Worm (Caenorhabditis elegans) whole organism, L1 larva: ENCODE results near the gene Y4C6B.3.

Experiments used
- C16A3.4 ChIP-seq: fragments of 150-350 bp; optimal IDR thresholded peaks from 2 replicates; lab custom pipeline; 2014; ENCODE audit warnings: missing biosample characterization, missing genetic modification characterization
- F16B12.6 ChIP-seq: fragments of 150-350 bp; optimal IDR thresholded peaks from 2 replicates; lab custom pipeline; 2014; ENCODE audit warnings: missing biosample characterization, missing genetic modification characterization
- aha-1 ChIP-seq: fragments of 150-350 bp; optimal IDR thresholded peaks from 2 replicates; lab custom pipeline; 2014; ENCODE audit warnings: missing biosample characterization, missing genetic modification characterization
- aly-2 ChIP-seq: fragments of 150-350 bp; optimal IDR thresholded peaks from 2 replicates; lab custom pipeline; 2014; ENCODE audit warnings: missing biosample characterization, missing genetic modification characterization
- ama-1 ChIP-seq: fragments of 150-350 bp; optimal IDR thresholded peaks from 2 replicates; lab custom pipeline; 2014
- blmp-1 ChIP-seq: fragments of 150-350 bp; optimal IDR thresholded peaks from 2 replicates; lab custom pipeline; 2014; ENCODE audit warnings: missing biosample characterization, missing genetic modification characterization
- ceh-63 ChIP-seq: fragments of 200-800 bp; sonication (Bioruptor generic); optimal IDR thresholded peaks from 2 replicates; lab custom pipeline; 2018; ENCODE audit warnings: mild to moderate bottlenecking, missing genetic modification characterization, missing compliant biosample characterization
- ceh-8 ChIP-seq: fragments of 200-800 bp; sonication (Bioruptor generic); optimal IDR thresholded peaks from 2 replicates; lab custom pipeline; 2018; ENCODE audit warnings: mild to moderate bottlenecking, missing genetic modification characterization, moderate library complexity, missing compliant biosample characterization
- ceh-82 ChIP-seq, 3 experiments: fragments of 150-350 bp in 1 of 3; sonication (generic microtip) in 2 of 3; optimal IDR thresholded peaks; 2 replicates each; lab custom pipeline; 2014 to 2017; ENCODE audit warnings: missing biosample characterization in 3 of 3, missing genetic modification characterization in 3 of 3
- ceh-88 ChIP-seq: fragments of 200-800 bp; sonication (Bioruptor generic); IDR thresholded peaks from 2 replicates; pipeline ENCODE4 v1.3.6; 2022; ENCODE audit warnings: missing genetic modification characterization, missing compliant biosample characterization
- ceh-90 ChIP-seq: sonication (generic microtip); optimal IDR thresholded peaks from 2 replicates; lab custom pipeline; 2016; ENCODE audit warnings: missing genetic modification characterization, missing compliant biosample characterization
- ces-1 ChIP-seq: fragments of 150-350 bp; optimal IDR thresholded peaks from 2 replicates; lab custom pipeline; 2014; ENCODE audit warnings: missing biosample characterization, missing genetic modification reagents, missing genetic modification characterization
- dpl-1 ChIP-seq, 3 experiments: fragments of 150-350 bp in 2 of 3; sonication (generic microtip) in 1 of 3; optimal IDR thresholded peaks; 2 replicates each; lab custom pipeline; 2014 to 2017; ENCODE audit warnings: missing biosample characterization in 3 of 3, missing genetic modification characterization in 3 of 3, missing genetic modification reagents in 3 of 3
- dsc-1 ChIP-seq: sonication (generic microtip); optimal IDR thresholded peaks from 2 replicates; lab custom pipeline; 2016; ENCODE audit warnings: mild to moderate bottlenecking, missing genetic modification characterization, missing compliant biosample characterization
- efl-3 ChIP-seq: fragments of 200-800 bp; sonication (Bioruptor generic); optimal IDR thresholded peaks from 2 replicates; lab custom pipeline; 2018; ENCODE audit warnings: mild to moderate bottlenecking, missing genetic modification characterization, missing compliant biosample characterization
- egl-13 ChIP-seq: sonication (generic microtip); optimal IDR thresholded peaks from 2 replicates; lab custom pipeline; 2016; ENCODE audit warnings: missing genotype, missing genetic modification reagents, missing genetic modification characterization, missing compliant biosample characterization
- elt-3 ChIP-seq, 6 experiments: fragments of 150-350 bp in 1 of 6; sonication (generic microtip); optimal IDR thresholded peaks; 2 replicates each; lab custom pipeline; 2017 to 2018; ENCODE audit warnings: missing biosample characterization in 6 of 6, missing genetic modification characterization in 6 of 6, inconsistent platforms in 1 of 6
- ets-5 ChIP-seq: fragments of 200-800 bp; sonication (Bioruptor generic); IDR thresholded peaks from 2 replicates; pipeline ENCODE4 v1.3.6; 2022; ENCODE audit warnings: missing genetic modification characterization, missing compliant biosample characterization
- fkh-4 ChIP-seq: sonication (generic microtip); optimal IDR thresholded peaks from 2 replicates; lab custom pipeline; 2016; ENCODE audit warnings: missing compliant biosample characterization, missing genetic modification characterization, borderline replicate concordance
- fos-1 ChIP-seq: fragments of 150-350 bp; optimal IDR thresholded peaks from 2 replicates; lab custom pipeline; 2014; ENCODE audit warnings: missing biosample characterization, missing genetic modification characterization
- grh-1 ChIP-seq: fragments of 200-800 bp; sonication (Bioruptor generic); IDR thresholded peaks from 2 replicates; pipeline ENCODE4 v1.3.6; 2022; ENCODE audit warnings: missing genetic modification reagents, missing genetic modification characterization, missing compliant biosample characterization
- hpl-2 ChIP-seq: fragments of 150-350 bp; optimal IDR thresholded peaks from 2 replicates; lab custom pipeline; 2014; ENCODE audit warnings: missing biosample characterization, missing genetic modification reagents, missing genetic modification characterization
- isw-1 ChIP-seq: fragments of 200-800 bp; sonication (Bioruptor generic); IDR thresholded peaks from 2 replicates; pipeline ENCODE4 v1.3.6; 2022; ENCODE audit warnings: missing genetic modification characterization, missing compliant biosample characterization
- lin-14 ChIP-seq: fragments of 200-800 bp; sonication (Bioruptor generic); optimal IDR thresholded peaks from 2 replicates; lab custom pipeline; 2018; ENCODE audit warnings: mild to moderate bottlenecking, missing genetic modification characterization, moderate library complexity, missing compliant biosample characterization
- lin-39 ChIP-seq: fragments of 150-350 bp; optimal IDR thresholded peaks from 2 replicates; lab custom pipeline; 2014; ENCODE audit warnings: missing biosample characterization, missing genetic modification reagents, missing genetic modification characterization
- lir-3 ChIP-seq: sonication (generic microtip); optimal IDR thresholded peaks from 2 replicates; lab custom pipeline; 2016; ENCODE audit warnings: mild to moderate bottlenecking, missing genetic modification characterization, moderate library complexity, missing compliant biosample characterization; ENCODE audit not compliant: poor library complexity
- lsy-2 ChIP-seq, 2 experiments: fragments of 150-350 bp; optimal IDR thresholded peaks; 2 replicates each; lab custom pipeline; 2014; ENCODE audit warnings: missing biosample characterization in 2 of 2, missing genetic modification characterization in 2 of 2
- nhr-237 ChIP-seq: fragments of 150-350 bp; optimal IDR thresholded peaks from 2 replicates; lab custom pipeline; 2014; ENCODE audit warnings: missing biosample characterization, missing genetic modification characterization
- nhr-28 ChIP-seq: fragments of 150-350 bp; optimal IDR thresholded peaks from 2 replicates; lab custom pipeline; 2014; ENCODE audit warnings: missing biosample characterization, missing genetic modification characterization
- nhr-47 ChIP-seq: sonication (generic microtip); optimal IDR thresholded peaks from 2 replicates; lab custom pipeline; 2016; ENCODE audit warnings: mild to moderate bottlenecking, missing genetic modification characterization, moderate library complexity, missing compliant biosample characterization
- nhr-71 ChIP-seq: sonication (generic microtip); optimal IDR thresholded peaks from 2 replicates; lab custom pipeline; 2016; ENCODE audit warnings: mild to moderate bottlenecking, missing genetic modification characterization, moderate library complexity, missing compliant biosample characterization
- nhr-76 ChIP-seq: sonication (generic microtip); optimal IDR thresholded peaks from 2 replicates; lab custom pipeline; 2017; ENCODE audit warnings: missing biosample characterization, missing genetic modification characterization
- nhr-84 ChIP-seq: sonication (generic microtip); optimal IDR thresholded peaks from 2 replicates; lab custom pipeline; 2017; ENCODE audit warnings: missing biosample characterization, missing genetic modification characterization
- nhr-85 ChIP-seq: sonication (generic microtip); peaks from one replicate; lab custom pipeline; 2016; ENCODE audit warnings: missing genetic modification characterization, inconsistent platforms, missing compliant biosample characterization
- nhr-90 ChIP-seq: sonication (generic microtip); optimal IDR thresholded peaks from 2 replicates; lab custom pipeline; 2016; ENCODE audit warnings: mild to moderate bottlenecking, missing genetic modification characterization, missing compliant biosample characterization; ENCODE audit not compliant: poor library complexity
- pqm-1 ChIP-seq: sonication (generic microtip); optimal IDR thresholded peaks from 3 replicates; lab custom pipeline; 2017; ENCODE audit warnings: missing biosample characterization, missing genetic modification characterization
- rnt-1 ChIP-seq: sonication (generic microtip); optimal IDR thresholded peaks from 2 replicates; lab custom pipeline; 2016; ENCODE audit warnings: mild to moderate bottlenecking, missing genetic modification characterization, moderate library complexity, missing compliant biosample characterization
- snpc-4 ChIP-seq: fragments of 150-350 bp; optimal IDR thresholded peaks from 2 replicates; lab custom pipeline; 2014; ENCODE audit warnings: missing biosample characterization, missing genetic modification characterization
- sox-4 ChIP-seq: sonication (generic microtip); optimal IDR thresholded peaks from 2 replicates; lab custom pipeline; 2016; ENCODE audit warnings: missing genetic modification characterization, missing compliant biosample characterization
- sptf-1 ChIP-seq: fragments of 150-350 bp; optimal IDR thresholded peaks from 2 replicates; lab custom pipeline; 2014; ENCODE audit warnings: missing biosample characterization, missing genetic modification characterization
- tlp-1 ChIP-seq: fragments of 150-350 bp; optimal IDR thresholded peaks from 2 replicates; lab custom pipeline; 2014; ENCODE audit warnings: missing biosample characterization, missing genetic modification characterization
- unc-130 ChIP-seq: fragments of 150-350 bp; optimal IDR thresholded peaks from 2 replicates; lab custom pipeline; 2017; ENCODE audit warnings: missing biosample characterization, missing genetic modification characterization, inconsistent platforms
- unc-62 ChIP-seq: fragments of 150-350 bp; optimal IDR thresholded peaks from 2 replicates; lab custom pipeline; 2014; ENCODE audit warnings: missing biosample characterization, missing genetic modification reagents, missing genetic modification characterization
- ztf-11 ChIP-seq, 2 experiments: sonication (generic microtip); optimal IDR thresholded peaks; 2 replicates each; lab custom pipeline; 2016 to 2017; ENCODE audit warnings: missing genetic modification characterization in 2 of 2, missing biosample characterization in 1 of 2, missing compliant biosample characterization in 1 of 2

Y4C6B.3 gene

ce11 chrIV:5337649-5338048 is 5.4 kb downstream of the Y4C6B.3 start (continued):
- TF ChIP-seq nhr-84 (tag; lab: Kevin White, UChicago) (no peak), ztf-11 (tag; optimal IDR thresholded peaks at IDR 0.05; lab: Kevin White, UChicago) (no peak), tlp-1 (tag; lab: Kevin White, UChicago) (no peak), unc-130 (tag; lab: Kevin White, UChicago) (no peak), ceh-88 (GFP tag; lab: Robert Waterston, UW) (no peak), fos-1 (tag; lab: Kevin White, UChicago) (no peak), ceh-82 (tag; optimal IDR thresholded peaks at IDR 0.05; lab: Kevin White, UChicago) (no peak), nhr-76 (tag; lab: Kevin White, UChicago) (no peak), C16A3.4 (tag; lab: Kevin White, UChicago) (no peak), sox-4 (tag; lab: Kevin White, UChicago) (no peak), nhr-90 (no peak), sptf-1 (tag; lab: Kevin White, UChicago) (no peak), pqm-1 (tag; lab: Kevin White, UChicago) (no peak), rnt-1 (no peak), dsc-1 (no peak), grh-1 (GFP tag; lab: Robert Waterston, UW) (no peak), ceh-63 (GFP tag; lab: Kevin White, UChicago) (no peak), hpl-2 (no peak), efl-3 (no peak), F16B12.6 (tag; lab: Kevin White, UChicago) (no peak), ceh-8 (no peak), snpc-4 (no peak), unc-62 (GFP tag; lab: Kevin White, UChicago) (no peak), nhr-71 (tag; lab: Kevin White, UChicago) (peak; percentile 49), isw-1 (GFP tag; lab: Robert Waterston, UW) (no peak), fkh-4 (tag; lab: Kevin White, UChicago) (no peak), aly-2 (no peak), lin-39 (tag; lab: Kevin White, UChicago) (no peak), ets-5 (GFP tag; lab: Robert Waterston, UW) (no peak), aha-1 (tag; lab: Kevin White, UChicago) (no peak), ceh-90 (tag; lab: Kevin White, UChicago) (no peak), dpl-1 (GFP tag; optimal IDR thresholded peaks at IDR 0.05; lab: Kevin White, UChicago) (no peak), lin-14 (GFP tag; lab: Kevin White, UChicago) (peak; percentile 69)

- TF ChIP-seq nhr-85 (tag; lab: Kevin White, UChicago) (peak; percentile 76), nhr-47 (no peak), lir-3 (tag; lab: Kevin White, UChicago) (no peak), ceh-63 (GFP tag; lab: Kevin White, UChicago) (no peak), nhr-28 (no peak), sptf-1 (tag; lab: Kevin White, UChicago) (no peak), elt-3 (tag; optimal IDR thresholded peaks at IDR 0.05; lab: Kevin White, UChicago) (peak in 5 of 6 experiments; percentile 8 to 83 (median 11)), aly-2 (no peak), ces-1 (GFP tag; lab: Kevin White, UChicago) (no peak), lin-14 (GFP tag; lab: Kevin White, UChicago) (peak; percentile 15), ama-1 (lab: Kevin White, UChicago) (no peak), egl-13 (tag; lab: Kevin White, UChicago) (no peak), nhr-237 (tag; lab: Kevin White, UChicago) (no peak), blmp-1 (tag; lab: Kevin White, UChicago) (peak; percentile 65), lsy-2 (tag; optimal IDR thresholded peaks at IDR 0.05; lab: Kevin White, UChicago) (peak in 1 of 2 experiments; percentile 21)
Observed at ce11 chrIV:5339255-5339654, 7.0 kb downstream of the Y4C6B.3 start, which contains the start of gene Y4C6B.2. Y4C6B.2 (plus strand) TSS chrIV:5339574.
